Worm (Caenorhabditis elegans): ENCODE data around the gene ZK353.4.
A peak's percentile ranks its signal among the peaks of the same experiment; 100 is the strongest.

The ZK353.4 gene

ce11 chrIII:8356407-8356881, 33.0 kb downstream of the ZK353.4 start (continued):
- TF ChIP-seq fkh-10 (GFP tag; optimal IDR thresholded peaks at IDR 0.05) = peak; percentile 68
- TF ChIP-seq tbx-2 (tag; optimal IDR thresholded peaks at IDR 0.05) = peak; percentile 74
- peak; percentile 29 for TF ChIP-seq mef-2 (tag; optimal IDR thresholded peaks at IDR 0.05)
- TF ChIP-seq unc-130 (tag; optimal IDR thresholded peaks at IDR 0.05) = peak; percentile 42
- TF ChIP-seq ceh-8 (GFP tag; optimal IDR thresholded peaks at IDR 0.05) = peak; percentile 10
- peak; percentile 61 to 80 for TF ChIP-seq lin-35 (GFP tag; optimal IDR thresholded peaks at IDR 0.05)
- TF ChIP-seq dsc-1 (tag; optimal IDR thresholded peaks at IDR 0.05) = peak; percentile 58
- TF ChIP-seq nhr-71 (tag; optimal IDR thresholded peaks at IDR 0.05) = peak; percentile 87
- peak; percentile 73 for TF ChIP-seq swsn-7 (tag; optimal IDR thresholded peaks at IDR 0.05)
- TF ChIP-seq nhr-12 (tag; optimal IDR thresholded peaks at IDR 0.05) = no peak
- no peak for TF ChIP-seq efl-3 (GFP tag; optimal IDR thresholded peaks at IDR 0.05)
- TF ChIP-seq nhr-237 (tag; optimal IDR thresholded peaks at IDR 0.05) = no peak
- TF ChIP-seq nhr-77 (tag; optimal IDR thresholded peaks at IDR 0.05) = peak; percentile 75
- no peak for TF ChIP-seq ceh-90 (tag; optimal IDR thresholded peaks at IDR 0.05)
- TF ChIP-seq C16A3.4 (tag; optimal IDR thresholded peaks at IDR 0.05) = peak; percentile 69
- TF ChIP-seq nhr-11 (tag; optimal IDR thresholded peaks at IDR 0.05) = no peak
- TF ChIP-seq unc-30 (tag; optimal IDR thresholded peaks at IDR 0.05) = no peak
- TF ChIP-seq isw-1 (GFP tag; IDR thresholded peaks at IDR 0.05) = peak; percentile 17; the same call in 1 of the 2 replicates
- TF ChIP-seq fos-1 (tag; optimal IDR thresholded peaks at IDR 0.05) = peak; percentile 14
- no peak for TF ChIP-seq nhr-76 (tag; optimal IDR thresholded peaks at IDR 0.05)
- TF ChIP-seq blmp-1 (tag; optimal IDR thresholded peaks at IDR 0.05) = peak; percentile 74
- TF ChIP-seq zip-4 (GFP tag; optimal IDR thresholded peaks at IDR 0.05) = peak; percentile 10
- peak; percentile 63 for TF ChIP-seq lir-3 (tag; optimal IDR thresholded peaks at IDR 0.05; ENCODE audit: poor library complexity)
- TF ChIP-seq sup-37 (GFP tag; optimal IDR thresholded peaks at IDR 0.05) = no peak
- TF ChIP-seq lin-13 (GFP tag; optimal IDR thresholded peaks at IDR 0.05) = peak; percentile 56
- peak; percentile 47 to 68 (median 55) for TF ChIP-seq dpl-1 (GFP tag; optimal IDR thresholded peaks at IDR 0.05)
- TF ChIP-seq snpc-4 (tag; optimal IDR thresholded peaks at IDR 0.05) = peak; percentile 26
- TF ChIP-seq ceh-63 (GFP tag; optimal IDR thresholded peaks at IDR 0.05) = no peak
- no peak for TF ChIP-seq ceh-88 (GFP tag; IDR thresholded peaks at IDR 0.05)
- TF ChIP-seq rnt-1 (tag; optimal IDR thresholded peaks at IDR 0.05) = peak; percentile 65
- peak; percentile 53 for TF ChIP-seq irx-1 (tag; optimal IDR thresholded peaks at IDR 0.05)
- TF ChIP-seq tlp-1 (tag; optimal IDR thresholded peaks at IDR 0.05) = no peak
- TF ChIP-seq fkh-4 (tag; optimal IDR thresholded peaks at IDR 0.05; ENCODE audit: borderline replicate concordance) = no peak
- peak in 1 of 2 experiments; percentile 4 for TF ChIP-seq egl-27 (tag; optimal IDR thresholded peaks at IDR 0.05)
- TF ChIP-seq jun-1 (tag; optimal IDR thresholded peaks at IDR 0.05) = peak; percentile 50
- TF ChIP-seq hlh-17 (GFP tag; optimal IDR thresholded peaks at IDR 0.05; ENCODE audit: borderline replicate concordance) = no peak
- TF ChIP-seq unc-86 (tag; optimal IDR thresholded peaks at IDR 0.05) = peak; percentile 69
- TF ChIP-seq mab-9 (GFP tag; IDR thresholded peaks at IDR 0.05) = no peak
- TF ChIP-seq vab-15 (tag; optimal IDR thresholded peaks at IDR 0.05) = no peak
- peak; percentile 15 to 61 (median 54) for TF ChIP-seq ceh-82 (tag; optimal IDR thresholded peaks at IDR 0.05)

ce11 chrIII:8355462-8355815, 34.0 kb downstream of the ZK353.4 start:
- TF ChIP-seq ceh-90 (tag; optimal IDR thresholded peaks at IDR 0.05) = no peak
- TF ChIP-seq unc-130 (tag; optimal IDR thresholded peaks at IDR 0.05) = no peak
- no peak for TF ChIP-seq nhr-84 (tag; optimal IDR thresholded peaks at IDR 0.05)
- no peak for TF ChIP-seq ceh-88 (GFP tag; IDR thresholded peaks at IDR 0.05)
- no peak for TF ChIP-seq sox-4 (tag; optimal IDR thresholded peaks at IDR 0.05)
- no peak for TF ChIP-seq alr-1 (tag; optimal IDR thresholded peaks at IDR 0.05; ENCODE audit: borderline replicate concordance)
- TF ChIP-seq ces-1 (GFP tag; optimal IDR thresholded peaks at IDR 0.05) = no peak
- TF ChIP-seq nhr-12 (tag; optimal IDR thresholded peaks at IDR 0.05) = no peak
- no peak for TF ChIP-seq elt-2 (tag; optimal IDR thresholded peaks at IDR 0.05)
- TF ChIP-seq hlh-17 (GFP tag; optimal IDR thresholded peaks at IDR 0.05; ENCODE audit: borderline replicate concordance) = no peak
- no peak for TF ChIP-seq irx-1 (tag; optimal IDR thresholded peaks at IDR 0.05)
- TF ChIP-seq nhr-90 (tag; optimal IDR thresholded peaks at IDR 0.05; ENCODE audit: poor library complexity) = no peak
- no peak for TF ChIP-seq dpl-1 (GFP tag; optimal IDR thresholded peaks at IDR 0.05)
- no peak for TF ChIP-seq unc-62 (GFP tag; optimal IDR thresholded peaks at IDR 0.05)
- no peak for TF ChIP-seq ztf-4 (tag; optimal IDR thresholded peaks at IDR 0.05)
- TF ChIP-seq lsy-2 (tag; optimal IDR thresholded peaks at IDR 0.05) = no peak
- no peak for TF ChIP-seq lin-14 (GFP tag; optimal IDR thresholded peaks at IDR 0.05)
- no peak for TF ChIP-seq pag-3 (tag; optimal IDR thresholded peaks at IDR 0.05; ENCODE audit: borderline replicate concordance, insufficient read depth)
